Worm (Caenorhabditis elegans): ENCODE measurements around the gene R155.3.
A peak's percentile ranks its signal among the peaks of the same experiment; 100 is the strongest.

ce11 chrIII:1925048-1925537 lies 51.4 kb downstream of the R155.3 start:
- TF ChIP-seq dpl-1 (GFP tag; optimal IDR thresholded peaks at IDR 0.05): peak; percentile 64 to 71 (median 70)
- TF ChIP-seq jun-1 (tag; optimal IDR thresholded peaks at IDR 0.05): peak; percentile 97
- TF ChIP-seq mdl-1 (tag; optimal IDR thresholded peaks at IDR 0.05): peak; percentile 75 to 96
- TF ChIP-seq irx-1 (tag; optimal IDR thresholded peaks at IDR 0.05): peak; percentile 99
- TF ChIP-seq fos-1 (tag; optimal IDR thresholded peaks at IDR 0.05): peak; percentile 92
- TF ChIP-seq nhr-11 (tag; optimal IDR thresholded peaks at IDR 0.05): peak; percentile 95
- TF ChIP-seq egl-13 (tag; optimal IDR thresholded peaks at IDR 0.05): peak; percentile 99
- TF ChIP-seq ztf-4 (tag; optimal IDR thresholded peaks at IDR 0.05): peak; percentile 94
